Worm (Caenorhabditis elegans) whole organism, early embryonic: ENCODE data around the gene C25E10.7.

ENCODE experiments used
- flt-1 ChIP-seq: fragments of 200-800 bp; sonication (Bioruptor generic); IDR thresholded peaks from 2 replicates; pipeline ENCODE4 v1.3.6; 2022; ENCODE audit warnings: missing genetic modification characterization, missing compliant biosample characterization
- tbx-37 ChIP-seq: fragments of 200-800 bp; sonication (Bioruptor generic); conservative IDR thresholded peaks from 2 replicates; pipeline ENCODE4 v1.3.6; 2022; ENCODE audit warnings: missing genetic modification reagents, missing genetic modification characterization, missing compliant biosample characterization
- tra-4 ChIP-seq: sonication (generic microtip); optimal IDR thresholded peaks from 2 replicates; lab custom pipeline; 2017; ENCODE audit warnings: missing genetic modification characterization, missing compliant biosample characterization

The C25E10.7 gene

ce11 chrV:9003291-9003690 lies 47.7 kb downstream of the C25E10.7 start, which contains the start of gene srx-1:
srx-1 (plus strand) TSS chrV:9003672.
- TF ChIP-seq flt-1 (GFP tag; lab: Robert Waterston, UW) (no peak), tra-4 (tag; lab: Kevin White, UChicago) (no peak), tbx-37 (GFP tag; lab: Robert Waterston, UW) (no peak)

- TF ChIP-seq tra-4 (tag; lab: Kevin White, UChicago): no peak
Measured at ce11 chrV:9001175-9001574, 49.8 kb downstream of the C25E10.7 start, which contains the start of gene F59E11.2. F59E11.2 (plus strand) TSS chrV:9001475.
